Worm (Caenorhabditis elegans): ENCODE results near the gene EGAP4.1.

ce11 chrX:8737801-8738200 is 10.6 kb upstream of the EGAP4.1 start:
- TF ChIP-seq W03F9.2 (tag; optimal IDR thresholded peaks at IDR 0.05), result no peak
- TF ChIP-seq dao-5 (tag; optimal IDR thresholded peaks at IDR 0.05), result no peak
